Worm (Caenorhabditis elegans): ENCODE measurements around the gene col-36.

- TF ChIP-seq nhr-6 (tag; optimal IDR thresholded peaks at IDR 0.05) (no peak), nhr-42 (GFP tag; IDR thresholded peaks at IDR 0.05) (no peak)
Measured at ce11 chrII:7144307-7144706, 24.3 kb downstream of the col-36 start, which contains the start of gene npr-31.
